Worm (Caenorhabditis elegans) whole organism, L4/young adult: ENCODE results near the gene R12B2.7.

Experiments used
- W03F9.2 ChIP-seq: fragments of 150-350 bp; optimal IDR thresholded peaks from 2 replicates; lab custom pipeline; 2014; ENCODE audit warnings: missing biosample characterization, missing genetic modification characterization
- dao-5 ChIP-seq: sonication (generic microtip); optimal IDR thresholded peaks from 2 replicates; lab custom pipeline; 2016; ENCODE audit warnings: missing genotype, missing genetic modification characterization, moderate library complexity, missing compliant biosample characterization
- him-1 ChIP-seq: sonication (generic microtip); optimal IDR thresholded peaks from 2 replicates; lab custom pipeline; 2016; ENCODE audit warnings: missing genotype, missing genetic modification reagents, missing genetic modification characterization, missing compliant biosample characterization

R12B2.7 gene

DNA sequence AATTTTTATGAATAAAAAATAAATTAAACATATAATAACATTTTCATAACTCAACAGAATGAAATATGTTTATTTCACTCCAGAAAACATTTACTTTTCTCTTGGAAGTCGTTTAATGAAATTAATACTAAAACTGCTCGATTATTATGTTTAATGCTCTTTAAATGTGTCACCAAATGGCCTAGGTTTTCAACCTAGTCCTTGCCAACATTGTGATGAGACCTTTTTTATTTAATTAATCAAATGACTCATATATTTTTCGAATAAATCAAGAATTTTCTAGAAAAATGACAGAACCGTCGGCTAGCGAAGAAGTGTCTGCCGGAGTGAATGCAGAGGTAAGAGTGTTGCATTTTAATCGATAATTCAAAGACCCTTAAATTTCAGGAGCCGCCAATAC is 49.4 kb downstream of the R12B2.7 start, which contains the start of gene rabn-5:
rabn-5 (plus strand) TSS at position 284 of the 400 bp plus-strand sequence.
- TF ChIP-seq him-1 (tag; lab: Kevin White, UChicago) (no peak), dao-5 (no peak), W03F9.2 (tag; lab: Kevin White, UChicago) (no peak)
